Worm (Caenorhabditis elegans): Measurements from ENCODE around the gene C17B7.12.

DNA sequence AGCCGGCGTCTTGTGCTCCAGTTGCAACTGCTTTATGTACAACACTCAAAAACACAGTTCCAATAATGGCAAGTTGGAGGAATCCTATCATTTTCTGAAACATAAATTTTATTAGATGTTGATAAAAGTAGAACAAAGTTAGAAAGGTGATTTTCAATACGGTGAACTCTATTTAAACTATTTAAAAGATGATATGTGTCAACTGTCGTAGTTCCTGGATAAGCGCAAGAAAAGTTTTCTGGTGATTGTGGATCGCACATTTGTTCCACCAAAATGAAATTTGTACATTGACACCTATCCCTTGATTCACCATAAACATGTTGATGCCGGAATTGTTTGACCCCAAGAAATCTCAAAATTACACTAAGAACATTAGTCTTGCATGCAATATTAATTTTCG is 21.0 kb upstream of the C17B7.12 start, which contains the start of gene C17B7.9:
- TF ChIP-seq unc-120 (tag; optimal IDR thresholded peaks at IDR 0.05; ENCODE audit: poor library complexity, severe bottlenecking) (no peak), elt-3 (tag; optimal IDR thresholded peaks at IDR 0.05) (no peak), hlh-1 (tag; optimal IDR thresholded peaks at IDR 0.05) (no peak), lsy-2 (tag; optimal IDR thresholded peaks at IDR 0.05) (no peak), unc-39 (tag; optimal IDR thresholded peaks at IDR 0.05) (no peak), pha-4 (tag; optimal IDR thresholded peaks at IDR 0.05) (no peak)
